Worm (Caenorhabditis elegans) whole organism, L2 larva: ENCODE data around the gene Y7A5A.9.

Experiments used
- dmd-4 ChIP-seq: sonication (generic microtip); optimal IDR thresholded peaks from 2 replicates; lab custom pipeline; 2017; ENCODE audit warnings: missing biosample characterization, missing genetic modification characterization
- elt-1 ChIP-seq: fragments of 150-350 bp; optimal IDR thresholded peaks from 2 replicates; lab custom pipeline; 2014; ENCODE audit warnings: missing biosample characterization, missing genetic modification characterization
- lin-39 ChIP-seq: fragments of 150-350 bp; optimal IDR thresholded peaks from 2 replicates; lab custom pipeline; 2014; ENCODE audit warnings: missing biosample characterization, missing genetic modification reagents, missing genetic modification characterization
- mab-5 ChIP-seq: fragments of 150-350 bp; optimal IDR thresholded peaks from 2 replicates; lab custom pipeline; 2014; ENCODE audit warnings: missing biosample characterization, missing genetic modification characterization
- mdl-1 ChIP-seq, 2 experiments: fragments of 150-350 bp in 1 of 2; sonication (generic microtip) in 1 of 2; optimal IDR thresholded peaks; 2 replicates each; lab custom pipeline; 2017; ENCODE audit warnings: missing biosample characterization in 2 of 2, missing genetic modification characterization in 2 of 2
- nhr-11 ChIP-seq: fragments of 150-350 bp; optimal IDR thresholded peaks from 2 replicates; lab custom pipeline; 2014; ENCODE audit warnings: missing biosample characterization, missing genetic modification characterization
- nhr-12 ChIP-seq: fragments of 150-350 bp; optimal IDR thresholded peaks from 2 replicates; lab custom pipeline; 2014; ENCODE audit warnings: missing biosample characterization, missing genetic modification characterization
- nhr-23 ChIP-seq: fragments of 150-350 bp; optimal IDR thresholded peaks from 2 replicates; lab custom pipeline; 2014; ENCODE audit warnings: missing biosample characterization, missing genetic modification reagents, missing genetic modification characterization
- unc-39 ChIP-seq: fragments of 150-350 bp; optimal IDR thresholded peaks from 2 replicates; lab custom pipeline; 2014; ENCODE audit warnings: missing biosample characterization, missing genetic modification characterization
- unc-62 ChIP-seq: fragments of 150-350 bp; optimal IDR thresholded peaks from 2 replicates; lab custom pipeline; 2014; ENCODE audit warnings: missing biosample characterization, missing genetic modification reagents, missing genetic modification characterization

ce11 chrX:15838496-15838948, 11.6 kb downstream of the Y7A5A.9 start, which contains the start of gene acox-1.6:
- TF ChIP-seq dmd-4 (no peak), nhr-23 (tag; lab: Kevin White, UChicago) (no peak), lin-39 (no peak), unc-62 (no peak), nhr-12 (tag; lab: Kevin White, UChicago) (no peak), mdl-1 (tag; optimal IDR thresholded peaks at IDR 0.05; lab: Kevin White, UChicago) (no peak), mab-5 (no peak), unc-39 (no peak), nhr-11 (tag; lab: Kevin White, UChicago) (no peak), elt-1 (tag; lab: Kevin White, UChicago) (no peak)
